Worm (Caenorhabditis elegans) whole organism, late embryonic: ENCODE measurements around the gene T11G6.2.

ENCODE experiments used
- K02D7.2 ChIP-seq: sonication (generic microtip); optimal IDR thresholded peaks from 2 replicates; lab custom pipeline; 2017; ENCODE audit warnings: mild to moderate bottlenecking, missing genetic modification characterization, missing compliant biosample characterization
- ahr-1 ChIP-seq: sonication (generic microtip); optimal IDR thresholded peaks from 2 replicates; lab custom pipeline; 2016; ENCODE audit warnings: missing genetic modification characterization, missing compliant biosample characterization
- ama-1 ChIP-seq: fragments of 150-350 bp; optimal IDR thresholded peaks from 2 replicates; lab custom pipeline; 2014
- ceh-14 ChIP-seq: sonication (generic microtip); optimal IDR thresholded peaks from 2 replicates; lab custom pipeline; 2016; ENCODE audit warnings: missing genotype, missing genetic modification characterization, missing compliant biosample characterization
- ceh-2 ChIP-seq: sonication (generic microtip); optimal IDR thresholded peaks from 2 replicates; lab custom pipeline; 2016; ENCODE audit warnings: missing genotype, missing genetic modification characterization, missing compliant biosample characterization
- ceh-24 ChIP-seq: sonication (generic microtip); optimal IDR thresholded peaks from 2 replicates; lab custom pipeline; 2016; ENCODE audit warnings: mild to moderate bottlenecking, missing genetic modification characterization, missing compliant biosample characterization
- ceh-34 ChIP-seq: sonication (generic microtip); optimal IDR thresholded peaks from 2 replicates; lab custom pipeline; 2016; ENCODE audit warnings: mild to moderate bottlenecking, missing genetic modification characterization, missing compliant biosample characterization
- ceh-9 ChIP-seq: sonication (generic microtip); optimal IDR thresholded peaks from 2 replicates; lab custom pipeline; 2016; ENCODE audit warnings: mild to moderate bottlenecking, missing genetic modification characterization, inconsistent platforms, missing compliant biosample characterization
- elt-2 ChIP-seq: sonication (generic microtip); optimal IDR thresholded peaks from 2 replicates; lab custom pipeline; 2016; ENCODE audit warnings: missing genetic modification reagents, missing genetic modification characterization, missing compliant biosample characterization
- ets-4 ChIP-seq: sonication (generic microtip); optimal IDR thresholded peaks from 2 replicates; lab custom pipeline; 2016; ENCODE audit warnings: missing genetic modification characterization, missing compliant biosample characterization
- fax-1 ChIP-seq: sonication (generic microtip); optimal IDR thresholded peaks from 2 replicates; lab custom pipeline; 2016; ENCODE audit warnings: missing genotype, missing genetic modification characterization, missing compliant biosample characterization
- fkh-10 ChIP-seq: fragments of 150-350 bp; optimal IDR thresholded peaks from 2 replicates; lab custom pipeline; 2014; ENCODE audit warnings: missing biosample characterization, missing genetic modification reagents, missing genetic modification characterization
- fkh-6 ChIP-seq: sonication (generic microtip); optimal IDR thresholded peaks from 2 replicates; lab custom pipeline; 2016; ENCODE audit warnings: missing genetic modification characterization, missing compliant biosample characterization
- hlh-13 ChIP-seq: fragments of 200-800 bp; sonication (Bioruptor generic); optimal IDR thresholded peaks from 2 replicates; lab custom pipeline; 2018; ENCODE audit warnings: mild to moderate bottlenecking, missing genetic modification characterization, missing compliant biosample characterization
- hlh-15 ChIP-seq: sonication (generic microtip); optimal IDR thresholded peaks from 2 replicates; lab custom pipeline; 2016; ENCODE audit warnings: missing genetic modification characterization, missing compliant biosample characterization
- hlh-8 ChIP-seq: sonication (generic microtip); optimal IDR thresholded peaks from 2 replicates; lab custom pipeline; 2016; ENCODE audit warnings: missing genotype, missing genetic modification characterization, missing compliant biosample characterization
- mec-3 ChIP-seq: sonication (generic microtip); optimal IDR thresholded peaks from 2 replicates; lab custom pipeline; 2016; ENCODE audit warnings: borderline replicate concordance, missing genetic modification characterization, missing compliant biosample characterization
- nfya-1 ChIP-seq: sonication (generic microtip); optimal IDR thresholded peaks from 2 replicates; lab custom pipeline; 2017; ENCODE audit warnings: missing genetic modification characterization, mild to moderate bottlenecking, missing compliant biosample characterization, antibody characterized with exemption, moderate library complexity
- npax-4 ChIP-seq: sonication (generic microtip); optimal IDR thresholded peaks from 2 replicates; lab custom pipeline; 2016; ENCODE audit warnings: missing genetic modification characterization, missing compliant biosample characterization
- odd-2 ChIP-seq: sonication (generic microtip); optimal IDR thresholded peaks from 2 replicates; lab custom pipeline; 2017; ENCODE audit warnings: antibody characterized with exemption, mild to moderate bottlenecking, missing genetic modification characterization, missing compliant biosample characterization
- pat-9 ChIP-seq: fragments of 200-800 bp; sonication (Bioruptor generic); optimal IDR thresholded peaks from 2 replicates; lab custom pipeline; 2018; ENCODE audit warnings: mild to moderate bottlenecking, missing genetic modification characterization, moderate library complexity, missing compliant biosample characterization
- pha-4 ChIP-seq: fragments of 150-350 bp; optimal IDR thresholded peaks from 2 replicates; lab custom pipeline; 2018; ENCODE audit warnings: missing biosample characterization, missing genetic modification reagents, missing genetic modification characterization
- pqm-1 ChIP-seq: sonication (generic microtip); optimal IDR thresholded peaks from 2 replicates; lab custom pipeline; 2016; ENCODE audit warnings: missing genetic modification characterization, missing compliant biosample characterization
- sdc-2 ChIP-seq: sonication (generic microtip); optimal IDR thresholded peaks from 2 replicates; lab custom pipeline; 2016; ENCODE audit warnings: missing genotype, missing genetic modification characterization, missing compliant biosample characterization
- sox-4 ChIP-seq: sonication (generic microtip); optimal IDR thresholded peaks from 2 replicates; lab custom pipeline; 2017; ENCODE audit warnings: mild to moderate bottlenecking, missing genetic modification characterization, inconsistent platforms, missing compliant biosample characterization
- syd-9 ChIP-seq: sonication (generic microtip); optimal IDR thresholded peaks from 2 replicates; lab custom pipeline; 2016; ENCODE audit warnings: mild to moderate bottlenecking, missing genetic modification characterization, moderate library complexity, missing compliant biosample characterization
- tbx-2 ChIP-seq: sonication (generic microtip); optimal IDR thresholded peaks from 2 replicates; lab custom pipeline; 2016; ENCODE audit warnings: missing genetic modification characterization, missing compliant biosample characterization
- tbx-7 ChIP-seq: sonication (generic microtip); optimal IDR thresholded peaks from 2 replicates; lab custom pipeline; 2016; ENCODE audit warnings: missing genotype, missing genetic modification characterization, missing compliant biosample characterization
- unc-3 ChIP-seq, 2 experiments: fragments of 200-800 bp in 1 of 2; sonication (Bioruptor generic) in 1 of 2; sonication (generic microtip) in 1 of 2; conservative IDR thresholded peaks in 1 of 2; optimal IDR thresholded peaks in 1 of 2; 2 replicates each; pipeline versions ENCODE4 v1.3.6 to Lab custom; 2016 to 2022; ENCODE audit warnings: missing compliant biosample characterization in 2 of 2, missing genetic modification characterization in 2 of 2, missing genetic modification reagents in 1 of 2
- unc-42 ChIP-seq: sonication (generic microtip); optimal IDR thresholded peaks from 2 replicates; lab custom pipeline; 2016; ENCODE audit warnings: missing genotype, missing genetic modification characterization, missing compliant biosample characterization
- unc-55 ChIP-seq: sonication (generic microtip); optimal IDR thresholded peaks from 2 replicates; lab custom pipeline; 2017; ENCODE audit warnings: missing biosample characterization, missing genetic modification reagents, missing genetic modification characterization
- unc-86 ChIP-seq: sonication (generic microtip); optimal IDR thresholded peaks from 2 replicates; lab custom pipeline; 2016; ENCODE audit warnings: missing genetic modification characterization, missing compliant biosample characterization
- zip-5 ChIP-seq: sonication (generic microtip); optimal IDR thresholded peaks from 2 replicates; lab custom pipeline; 2016; ENCODE audit warnings: missing genetic modification characterization, missing compliant biosample characterization
- ztf-16 ChIP-seq: sonication (generic microtip); optimal IDR thresholded peaks from 2 replicates; lab custom pipeline; 2017; ENCODE audit warnings: missing genetic modification characterization, missing compliant biosample characterization

Gene T11G6.2

ce11 chrIV:10842705-10843364, 15.5 kb downstream of the T11G6.2 start, which contains the start of gene T11G6.5:
T11G6.5 (minus strand) TSS chrIV:10842755.
- TF ChIP-seq fkh-10 (no peak), nfya-1 (tag; lab: Kevin White, UChicago) (peak; percentile 16)
- TF ChIP-seq, all 69 proteins: peak for 1

ce11 chrIV:10842232-10842631, 16.1 kb downstream of the T11G6.2 start:
- TF ChIP-seq pha-4 (tag; lab: Kevin White, UChicago) (no peak), mec-3 (tag; lab: Kevin White, UChicago) (no peak), pat-9 (tag; lab: Kevin White, UChicago) (no peak), elt-2 (tag; lab: Kevin White, UChicago) (no peak), ceh-14 (tag; lab: Kevin White, UChicago) (no peak), npax-4 (tag; lab: Kevin White, UChicago) (no peak), hlh-15 (tag; lab: Kevin White, UChicago) (no peak)

ce11 chrIV:10832148-10832547, 26.1 kb downstream of the T11G6.2 start, which contains the start of gene best-15:
best-15 (minus strand) TSS chrIV:10832248.
- no peak for TF ChIP-seq pat-9 (tag; lab: Kevin White, UChicago)
- no peak for TF ChIP-seq ceh-9 (tag; lab: Kevin White, UChicago)
- TF ChIP-seq odd-2 (tag; lab: Kevin White, UChicago): no peak
- no peak for TF ChIP-seq hlh-8 (tag; lab: Kevin White, UChicago)
- TF ChIP-seq ceh-24 (tag; lab: Kevin White, UChicago): no peak
- TF ChIP-seq sdc-2: no peak
- no peak for TF ChIP-seq K02D7.2

- TF ChIP-seq unc-42 (tag; lab: Kevin White, UChicago): no peak
- TF ChIP-seq ahr-1: no peak
- TF ChIP-seq ztf-16 (tag; lab: Kevin White, UChicago): no peak
- TF ChIP-seq tbx-2 (tag; lab: Kevin White, UChicago): no peak
- TF ChIP-seq sox-4 (tag; lab: Kevin White, UChicago): no peak
- no peak for TF ChIP-seq ama-1 (lab: Kevin White, UChicago)
- TF ChIP-seq ceh-34 (tag; lab: Kevin White, UChicago): no peak
- no peak for TF ChIP-seq unc-3 (GFP tag; conservative IDR thresholded peaks at IDR 0.05; lab: Robert Waterston, UW)
- TF ChIP-seq unc-3 (tag; optimal IDR thresholded peaks at IDR 0.05; lab: Kevin White, UChicago): no peak
- no peak for TF ChIP-seq nfya-1 (tag; lab: Kevin White, UChicago)
- no peak for TF ChIP-seq hlh-13
- no peak for TF ChIP-seq unc-55 (GFP tag; lab: Kevin White, UChicago)
- TF ChIP-seq syd-9 (tag; lab: Kevin White, UChicago): no peak
- no peak for TF ChIP-seq K02D7.2
- no peak for TF ChIP-seq tbx-7 (tag; lab: Kevin White, UChicago)
- no peak for TF ChIP-seq ceh-14 (tag; lab: Kevin White, UChicago)
- TF ChIP-seq zip-5 (tag; lab: Kevin White, UChicago): no peak
- TF ChIP-seq, all 69 proteins: peak for 0
Observed at ce11 chrIV:10828049-10828448, 30.2 kb downstream of the T11G6.2 start, which contains the start of gene npax-3. npax-3 (minus strand) TSS chrIV:10828149.

ce11 chrIV:10826029-10826428, 32.3 kb downstream of the T11G6.2 start:
- TF ChIP-seq unc-86 (no peak), ets-4 (tag; lab: Kevin White, UChicago) (no peak), fkh-6 (tag; lab: Kevin White, UChicago) (no peak), pqm-1 (tag; lab: Kevin White, UChicago) (no peak), ceh-2 (no peak), fax-1 (tag; lab: Kevin White, UChicago) (no peak)
